Fruit fly (Drosophila melanogaster): ENCODE measurements around the gene U4-U6-60K.

U4-U6-60K gene

DNA sequence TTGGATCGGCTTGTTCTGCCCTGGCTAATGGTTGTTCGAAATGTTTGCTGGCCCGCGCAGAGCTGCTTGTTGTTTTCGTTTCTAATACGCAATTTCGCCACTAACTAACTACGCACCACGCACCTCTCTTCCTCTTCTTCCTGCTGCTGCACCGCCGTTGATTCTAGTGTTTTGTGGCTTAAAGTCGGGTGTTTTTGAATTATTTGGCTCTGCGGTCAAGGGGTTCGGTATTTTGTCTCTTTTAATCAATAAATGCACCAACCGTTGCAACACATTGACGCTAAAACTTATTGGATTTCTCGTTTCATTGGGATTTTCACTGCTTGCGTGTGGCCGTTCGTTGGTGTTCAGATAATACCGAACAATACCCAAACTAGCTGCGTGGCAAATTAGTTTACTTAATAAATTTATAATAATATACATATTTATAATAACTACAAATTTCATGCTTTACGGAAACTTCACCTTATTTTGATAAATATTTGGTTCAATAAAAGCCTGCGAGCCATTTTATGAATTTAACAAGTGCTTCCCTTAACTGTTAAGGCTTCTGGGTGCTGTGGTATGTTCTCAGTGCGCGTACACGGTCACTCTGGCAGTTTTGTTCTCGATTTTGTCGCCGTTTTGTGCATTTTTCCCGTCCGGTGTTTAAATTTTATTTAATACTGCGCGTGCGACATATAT, 15.9 kb upstream of the U4-U6-60K start, which contains the start of the genes Edc3 and Nedd4 (continued):
- TF ChIP-seq ato (GFP tag; IDR thresholded peaks at IDR 0.05; ENCODE audit: partially characterized antibody) (no peak), z (GFP tag; IDR thresholded peaks at IDR 0.05) (no peak), her (GFP tag; optimal IDR thresholded peaks at IDR 0.05) (no peak), CG14667 (GFP tag; IDR thresholded peaks at IDR 0.05) (no peak), CG12744 (GFP tag; optimal IDR thresholded peaks at IDR 0.05) (no peak), NC2α (GFP tag; optimal IDR thresholded peaks at IDR 0.05) (no peak), Dip3 (GFP tag; optimal IDR thresholded peaks at IDR 0.05) (no peak), grau (tag; optimal IDR thresholded peaks at IDR 0.05) (peak; percentile 32), CG3995 (GFP tag; optimal IDR thresholded peaks at IDR 0.05) (peak; percentile 16), scrt (GFP tag; optimal IDR thresholded peaks at IDR 0.05) (peak; percentile 54), ttk (GFP tag; IDR thresholded peaks at IDR 0.05) (no peak), ham (GFP tag; IDR thresholded peaks at IDR 0.05) (no peak), gt (GFP tag; IDR thresholded peaks at IDR 0.05) (no peak), Trl (optimal IDR thresholded peaks at IDR 0.05) (no peak), Trl (GFP tag; optimal IDR thresholded peaks at IDR 0.05) (no peak), Sox102F (GFP tag; optimal IDR thresholded peaks at IDR 0.05) (no peak), Hsf (GFP tag; optimal IDR thresholded peaks at IDR 0.05) (no peak), exex (tag; optimal IDR thresholded peaks at IDR 0.05) (no peak), insv (GFP tag; optimal IDR thresholded peaks at IDR 0.05) (peak in 1 of 2 experiments; percentile 69), disco-r (GFP tag; optimal IDR thresholded peaks at IDR 0.05) (no peak), CG10147 (GFP tag; optimal IDR thresholded peaks at IDR 0.05) (peak; percentile 46), gsb-n (tag; optimal IDR thresholded peaks at IDR 0.05) (peak; percentile 69), CG11560 (tag; IDR thresholded peaks at IDR 0.05) (no peak), CG33557 (GFP tag; optimal IDR thresholded peaks at IDR 0.05) (peak; percentile 16), nmo (GFP tag; optimal IDR thresholded peaks at IDR 0.05) (peak; percentile 65), CG16815 (GFP tag; optimal IDR thresholded peaks at IDR 0.05) (no peak), CG18262 (tag; optimal IDR thresholded peaks at IDR 0.05) (peak; percentile 19), sug (tag; optimal IDR thresholded peaks at IDR 0.05) (peak; percentile 31), CG10267 (tag; optimal IDR thresholded peaks at IDR 0.05) (peak; percentile 75), cwo (GFP tag; optimal IDR thresholded peaks at IDR 0.05) (no peak), Max (GFP tag; optimal IDR thresholded peaks at IDR 0.05) (no peak), CG13775 (GFP tag; optimal IDR thresholded peaks at IDR 0.05) (peak; percentile 39), bbx (GFP tag; IDR thresholded peaks at IDR 0.05; ENCODE audit: partially characterized antibody) (no peak), HLH3B (GFP tag; IDR thresholded peaks at IDR 0.05) (no peak), mld (GFP tag; IDR thresholded peaks at IDR 0.05; ENCODE audit: partially characterized antibody) (no peak), CG18599 (GFP tag; optimal IDR thresholded peaks at IDR 0.05) (peak; percentile 26), D19A (tag; optimal IDR thresholded peaks at IDR 0.05) (peak; percentile 41), Abd-B (GFP tag; optimal IDR thresholded peaks at IDR 0.05) (no peak), CG32772 (GFP tag; IDR thresholded peaks at IDR 0.05) (no peak), Hmr (GFP tag; optimal IDR thresholded peaks at IDR 0.05) (peak; percentile 55), CG12659 (GFP tag; optimal IDR thresholded peaks at IDR 0.05) (peak; percentile 63), CG4707 (GFP tag; optimal IDR thresholded peaks at IDR 0.05) (no peak), CG12391 (tag; optimal IDR thresholded peaks at IDR 0.05) (peak; percentile 59), CG9817 (tag; optimal IDR thresholded peaks at IDR 0.05) (no peak), odd (GFP tag; optimal IDR thresholded peaks at IDR 0.05) (peak; percentile 48), CG34376 (GFP tag; optimal IDR thresholded peaks at IDR 0.05) (no peak), MESR4 (GFP tag; optimal IDR thresholded peaks at IDR 0.05) (peak; percentile 95), btn (GFP tag; optimal IDR thresholded peaks at IDR 0.05) (no peak), croc (GFP tag; conservative IDR thresholded peaks at IDR 0.05) (no peak), CG7928 (GFP tag; optimal IDR thresholded peaks at IDR 0.05) (peak; percentile 40)
